Worm (Caenorhabditis elegans) whole organism, late embryonic: ENCODE results near the gene set-14.

Source experiments
- K02D7.2 ChIP-seq: sonication (generic microtip); optimal IDR thresholded peaks from 2 replicates; lab custom pipeline; 2017; ENCODE audit warnings: mild to moderate bottlenecking, missing genetic modification characterization, missing compliant biosample characterization
- K09A11.1 ChIP-seq: sonication (generic microtip); optimal IDR thresholded peaks from 2 replicates; lab custom pipeline; 2017; ENCODE audit warnings: antibody characterized with exemption, mild to moderate bottlenecking, missing genetic modification characterization, missing compliant biosample characterization; ENCODE audit not compliant: insufficient read depth
- T23F11.4 ChIP-seq: fragments of 200-800 bp; sonication (Bioruptor generic); optimal IDR thresholded peaks from 2 replicates; lab custom pipeline; 2018; ENCODE audit warnings: mild to moderate bottlenecking, missing genetic modification characterization, missing compliant biosample characterization
- ama-1 ChIP-seq: fragments of 150-350 bp; optimal IDR thresholded peaks from 2 replicates; lab custom pipeline; 2014
- ceh-6 ChIP-seq: fragments of 200-800 bp; sonication (Bioruptor generic); optimal IDR thresholded peaks from 2 replicates; lab custom pipeline; 2018; ENCODE audit warnings: mild to moderate bottlenecking, missing genetic modification characterization, missing compliant biosample characterization
- dve-1 ChIP-seq: sonication (generic microtip); optimal IDR thresholded peaks from 2 replicates; lab custom pipeline; 2017; ENCODE audit warnings: antibody characterized with exemption, mild to moderate bottlenecking, missing genetic modification characterization, missing compliant biosample characterization
- pax-1 ChIP-seq: fragments of 150-350 bp; optimal IDR thresholded peaks from 2 replicates; lab custom pipeline; 2014; ENCODE audit warnings: missing biosample characterization, missing genetic modification characterization
- ref-2 ChIP-seq: sonication (generic microtip); optimal IDR thresholded peaks from 2 replicates; lab custom pipeline; 2016; ENCODE audit warnings: missing genetic modification characterization, missing compliant biosample characterization

ce11 chrII:10778026-10778425 lies 18.1 kb downstream of the set-14 start, which contains the start of gene mpz-1:
- TF ChIP-seq K02D7.2, result no peak
- TF ChIP-seq T23F11.4 (GFP tag; lab: Kevin White, UChicago), result no peak
- no peak for TF ChIP-seq ref-2 (tag; lab: Kevin White, UChicago)
- no peak for TF ChIP-seq dve-1 (tag; lab: Kevin White, UChicago)
- no peak for TF ChIP-seq ceh-6 (GFP tag; lab: Kevin White, UChicago)
- no peak for TF ChIP-seq pax-1 (tag; lab: Kevin White, UChicago)
- TF ChIP-seq ama-1 (lab: Kevin White, UChicago), result no peak
- no peak for TF ChIP-seq K09A11.1 (tag; lab: Kevin White, UChicago)
